Worm (Caenorhabditis elegans): ENCODE data around the gene srlf-1.

Gene srlf-1

DNA sequence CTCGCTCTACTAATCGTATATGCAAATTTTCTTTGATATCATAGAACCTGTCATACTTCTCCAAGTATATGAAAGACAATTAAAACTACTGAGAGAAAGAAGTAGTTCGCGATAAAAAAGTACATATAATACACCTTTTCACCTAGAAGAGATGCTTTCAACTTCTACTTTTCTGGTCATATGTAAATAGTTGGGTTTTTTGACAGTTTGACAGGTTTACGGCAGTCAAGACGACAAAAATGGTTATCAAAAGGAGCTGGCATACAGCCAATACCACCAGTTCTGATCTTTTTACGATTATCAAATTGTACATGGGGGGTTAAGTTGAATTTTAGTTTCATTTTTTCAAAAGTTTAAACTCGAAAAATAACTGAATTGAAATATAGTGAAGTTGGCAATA lies 24.5 kb downstream of the srlf-1 start:
- TF ChIP-seq hmg-1.2 (GFP tag; IDR thresholded peaks at IDR 0.05) = no peak
- no peak for TF ChIP-seq mxl-1 (tag; optimal IDR thresholded peaks at IDR 0.05)
- TF ChIP-seq lsl-1 (GFP tag; optimal IDR thresholded peaks at IDR 0.05) = no peak
- no peak for TF ChIP-seq gei-17 (GFP tag; optimal IDR thresholded peaks at IDR 0.05)
- no peak for TF ChIP-seq F22D6.2 (tag; optimal IDR thresholded peaks at IDR 0.05)
- TF ChIP-seq nhr-80 (tag; optimal IDR thresholded peaks at IDR 0.05) = peak; percentile 84
- no peak for TF ChIP-seq aptf-3 (GFP tag; IDR thresholded peaks at IDR 0.05)
- no peak for TF ChIP-seq nfya-1 (tag; optimal IDR thresholded peaks at IDR 0.05; ENCODE audit: borderline replicate concordance, insufficient read depth)
- TF ChIP-seq unc-62 (GFP tag; optimal IDR thresholded peaks at IDR 0.05) = peak; percentile 97
- TF ChIP-seq Y53G8AR.9 (GFP tag; conservative IDR thresholded peaks at IDR 0.05) = no peak
- no peak for TF ChIP-seq attf-6 (GFP tag; IDR thresholded peaks at IDR 0.05)
- no peak for TF ChIP-seq unc-130 (GFP tag; optimal IDR thresholded peaks at IDR 0.05)
- TF ChIP-seq dox-1 (GFP tag; IDR thresholded peaks at IDR 0.05) = peak; percentile 6; the same call in 1 of the 2 replicates
- no peak for TF ChIP-seq egl-44 (GFP tag; IDR thresholded peaks at IDR 0.05)
- no peak for TF ChIP-seq T07F8.4 (tag; optimal IDR thresholded peaks at IDR 0.05)
- no peak for TF ChIP-seq cebp-1 (GFP tag; IDR thresholded peaks at IDR 0.05)
- peak; percentile 17 for TF ChIP-seq cebp-1 (tag; optimal IDR thresholded peaks at IDR 0.05)
- no peak for TF ChIP-seq tlf-1 (GFP tag; optimal IDR thresholded peaks at IDR 0.05)
- TF ChIP-seq let-607 (tag; optimal IDR thresholded peaks at IDR 0.05) = peak in 1 of 2 experiments; percentile 17
- TF ChIP-seq F57C9.4 (tag; optimal IDR thresholded peaks at IDR 0.05) = no peak
- no peak for TF ChIP-seq zfh-2 (GFP tag; conservative IDR thresholded peaks at IDR 0.05)
- TF ChIP-seq lin-54 (GFP tag; optimal IDR thresholded peaks at IDR 0.05) = no peak

DNA sequence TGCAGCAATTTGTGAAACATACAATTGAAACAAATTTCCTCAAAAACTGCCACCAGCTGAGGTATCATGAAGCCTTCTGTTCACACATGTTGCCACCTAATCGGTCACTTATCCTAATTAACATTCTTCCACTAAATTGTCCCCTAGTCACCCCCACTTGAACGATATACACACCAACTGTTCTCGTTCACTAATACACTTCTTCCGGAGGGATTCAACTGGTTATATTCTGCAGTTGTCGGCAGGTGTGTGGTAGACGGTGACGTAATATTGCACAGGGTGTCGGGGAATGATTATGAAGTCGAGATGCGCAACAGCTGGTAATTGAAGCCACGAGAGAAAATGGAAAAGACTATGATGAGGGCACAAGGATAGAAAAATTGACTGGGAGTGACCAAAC lies 25.0 kb downstream of the srlf-1 start:
- TF ChIP-seq nfya-1 (tag; optimal IDR thresholded peaks at IDR 0.05; ENCODE audit: borderline replicate concordance, insufficient read depth) = no peak
- TF ChIP-seq ztf-25 (GFP tag; IDR thresholded peaks at IDR 0.05) = 0 out of 2 replicates have a peak, but pooled peaks have one; percentile 16

- TF ChIP-seq dox-1 (GFP tag; IDR thresholded peaks at IDR 0.05) (peak; percentile 50; the same call in 1 of the 2 replicates), zfh-2 (GFP tag; conservative IDR thresholded peaks at IDR 0.05) (no peak), efl-1 (GFP tag; optimal IDR thresholded peaks at IDR 0.05) (peak; percentile 87), F33H1.4 (GFP tag; IDR thresholded peaks at IDR 0.05) (peak; percentile 33), snpc-1.3 (tag; optimal IDR thresholded peaks at IDR 0.05; ENCODE audit: insufficient read depth) (no peak), dpl-1 (GFP tag; optimal IDR thresholded peaks at IDR 0.05) (peak; percentile 57), gei-17 (GFP tag; optimal IDR thresholded peaks at IDR 0.05) (no peak), D2030.7 (GFP tag; IDR thresholded peaks at IDR 0.05) (peak; percentile 37; the same call in 1 of the 2 replicates), ceh-91 (GFP tag; IDR thresholded peaks at IDR 0.05) (peak; percentile 42; the same call in 1 of the 2 replicates), madf-8 (GFP tag; conservative IDR thresholded peaks at IDR 0.05) (peak; percentile 69), lin-54 (GFP tag; optimal IDR thresholded peaks at IDR 0.05) (peak; percentile 32), hmg-1.2 (GFP tag; IDR thresholded peaks at IDR 0.05) (peak; percentile 36; the same call in 1 of the 2 replicates), lsl-1 (GFP tag; optimal IDR thresholded peaks at IDR 0.05) (peak; percentile 48), B0336.3 (GFP tag; IDR thresholded peaks at IDR 0.05) (0 out of 2 replicates have a peak, but pooled peaks have one; percentile 21), xnd-1 (tag; optimal IDR thresholded peaks at IDR 0.05) (peak; percentile 63), bed-1 (GFP tag; IDR thresholded peaks at IDR 0.05) (no peak), madf-6 (GFP tag; IDR thresholded peaks at IDR 0.05) (peak; percentile 90), nhr-179 (tag; optimal IDR thresholded peaks at IDR 0.05) (no peak), nhr-80 (tag; optimal IDR thresholded peaks at IDR 0.05) (peak; percentile 75), attf-5 (GFP tag; optimal IDR thresholded peaks at IDR 0.05) (peak; percentile 1)
Observed at ce11 chrII:7816163-7816776, 25.9 kb downstream of the srlf-1 start, which contains the start of gene cki-2. TSS of gene cki-2 (plus strand) at chrII:7816499.
